Fruit fly (Drosophila melanogaster): ENCODE measurements around the gene Srp54.

The Srp54 gene

DNA sequence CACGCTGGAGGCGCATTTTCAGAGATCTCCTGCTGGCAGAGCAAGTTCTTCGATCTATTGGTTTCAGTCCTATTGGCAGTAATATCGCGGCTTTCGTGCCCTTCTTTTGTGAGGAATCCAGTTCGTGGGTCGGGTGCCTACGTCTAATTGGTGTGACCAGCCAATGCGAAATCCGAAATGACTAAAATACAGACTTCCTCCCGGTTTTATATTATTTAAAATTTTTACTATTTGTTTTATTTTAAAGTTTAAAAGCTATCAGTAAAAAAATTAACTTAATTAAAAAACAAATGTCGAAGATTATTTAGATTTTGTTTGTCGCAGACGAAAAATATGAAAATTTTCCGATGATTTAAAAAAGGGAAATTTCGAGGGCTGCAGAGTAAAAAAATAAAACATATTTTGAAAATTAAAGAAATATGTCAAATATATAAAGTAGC, 50.9 kb downstream of the Srp54 start, which contains the start of gene CG5850 (continued):
- TF ChIP-seq CG6791 (GFP tag; IDR thresholded peaks at IDR 0.05; ENCODE audit: partially characterized antibody) (no peak), Mes4 (GFP tag; optimal IDR thresholded peaks at IDR 0.05) (no peak), Hr51 (GFP tag; optimal IDR thresholded peaks at IDR 0.05) (peak in 1 of 2 experiments; percentile 7), CG10431 (GFP tag; optimal IDR thresholded peaks at IDR 0.05) (peak; percentile 20), ab (GFP tag; optimal IDR thresholded peaks at IDR 0.05) (no peak), br (optimal IDR thresholded peaks at IDR 0.05) (no peak), sob (GFP tag; IDR thresholded peaks at IDR 0.05) (no peak), CG30020 (tag; optimal IDR thresholded peaks at IDR 0.05) (peak; percentile 48), CG8290 (GFP tag; optimal IDR thresholded peaks at IDR 0.05) (no peak), CG8290 (tag; optimal IDR thresholded peaks at IDR 0.05) (no peak), CG10267 (tag; optimal IDR thresholded peaks at IDR 0.05) (peak; percentile 70), Meics (GFP tag; optimal IDR thresholded peaks at IDR 0.05) (peak; percentile 1), gem (tag; optimal IDR thresholded peaks at IDR 0.05) (peak; percentile 53), Nf-YB (GFP tag; optimal IDR thresholded peaks at IDR 0.05) (peak; percentile 3), chn (GFP tag; optimal IDR thresholded peaks at IDR 0.05) (no peak), BtbVII (GFP tag; optimal IDR thresholded peaks at IDR 0.05) (no peak), slp2 (GFP tag; optimal IDR thresholded peaks at IDR 0.05) (no peak), CG8388 (GFP tag; optimal IDR thresholded peaks at IDR 0.05) (peak; percentile 4), CG10274 (GFP tag; optimal IDR thresholded peaks at IDR 0.05) (no peak), pzg (GFP tag; optimal IDR thresholded peaks at IDR 0.05) (peak; percentile 29), sqz (GFP tag; optimal IDR thresholded peaks at IDR 0.05) (peak; percentile 34), trem (tag; optimal IDR thresholded peaks at IDR 0.05) (peak; percentile 56), MBD-R2 (GFP tag; IDR thresholded peaks at IDR 0.05) (peak; percentile 52), CG4328 (GFP tag; optimal IDR thresholded peaks at IDR 0.05) (no peak), CG2678 (tag; optimal IDR thresholded peaks at IDR 0.05) (peak; percentile 43), ranshi (GFP tag; IDR thresholded peaks at IDR 0.05) (no peak), CG31441 (GFP tag; IDR thresholded peaks at IDR 0.05) (peak; percentile 59), H2.0 (GFP tag; IDR thresholded peaks at IDR 0.05) (no peak), ERR (GFP tag; optimal IDR thresholded peaks at IDR 0.05) (no peak), da (GFP tag; optimal IDR thresholded peaks at IDR 0.05) (no peak), Xbp1 (GFP tag; optimal IDR thresholded peaks at IDR 0.05) (peak; percentile 5), hbn (GFP tag; IDR thresholded peaks at IDR 0.05; ENCODE audit: partially characterized antibody) (no peak), Nf-YC (tag; optimal IDR thresholded peaks at IDR 0.05) (peak; percentile 7), repo (GFP tag; optimal IDR thresholded peaks at IDR 0.05) (no peak), CG9797 (GFP tag; optimal IDR thresholded peaks at IDR 0.05) (peak; percentile 62), HLHmδ (GFP tag; optimal IDR thresholded peaks at IDR 0.05) (no peak), D (optimal IDR thresholded peaks at IDR 0.05) (no peak), D (GFP tag; optimal IDR thresholded peaks at IDR 0.05) (no peak), Med (GFP tag) (no peak), en (GFP tag; optimal IDR thresholded peaks at IDR 0.05) (no peak), fd64A (GFP tag; optimal IDR thresholded peaks at IDR 0.05) (no peak), Hmr (GFP tag; optimal IDR thresholded peaks at IDR 0.05) (no peak), CG4424 (GFP tag; optimal IDR thresholded peaks at IDR 0.05) (peak; percentile 20), lbe (GFP tag; optimal IDR thresholded peaks at IDR 0.05) (peak; percentile 25), Fer1 (GFP tag; optimal IDR thresholded peaks at IDR 0.05) (peak; percentile 34), CG12071 (GFP tag; optimal IDR thresholded peaks at IDR 0.05) (no peak), ham (GFP tag; IDR thresholded peaks at IDR 0.05) (no peak), lmd (GFP tag; IDR thresholded peaks at IDR 0.05) (no peak), Ets65A (GFP tag) (no peak), CG16815 (GFP tag; optimal IDR thresholded peaks at IDR 0.05) (no peak), CG13775 (GFP tag; optimal IDR thresholded peaks at IDR 0.05) (no peak), disco-r (GFP tag; optimal IDR thresholded peaks at IDR 0.05) (no peak)

Measured in whole organism, embryonic.